Fruit fly (Drosophila melanogaster) S2 (cell line): ENCODE results near the gene CG31467.

Experiments
- CG8478 ChIP-seq: fragments of >200 bp; optimal IDR thresholded peaks from 2 replicates; lab custom pipeline; 2018
- CTCF ChIP-seq, 2 experiments: fragments of >200 bp; optimal IDR thresholded peaks; 2 replicates each; lab custom pipeline; 2018

- TF ChIP-seq CTCF (optimal IDR thresholded peaks at IDR 0.05; lab: Kevin White, UChicago), result no peak
- TF ChIP-seq CG8478, result no peak
Observed at dm6 chr3R:10659563-10659962, 47.1 kb downstream of the CG31467 start.
